Fruit fly (Drosophila melanogaster) whole organism, embryonic: ENCODE data around the gene mTerf3.

Experiments used
- Adf1 ChIP-seq: fragments of 200-800 bp; sonication (Bioruptor generic); IDR thresholded peaks from 2 replicates; pipeline ENCODE4 v1.3.6; 2022; ENCODE audit warnings: missing biosample characterization, missing genetic modification characterization
- B-H2 ChIP-seq: fragments of 200-800 bp; sonication (Bioruptor generic); optimal IDR thresholded peaks from 2 replicates; lab custom pipeline; 2018; ENCODE audit warnings: missing biosample characterization, mild to moderate bottlenecking, missing genetic modification characterization
- C15 ChIP-seq: fragments of 200-800 bp; sonication (Bioruptor generic); IDR thresholded peaks from 3 replicates; pipeline ENCODE4 v1.3.6; 2022; ENCODE audit warnings: missing biosample characterization, missing genetic modification characterization
- CG1024 ChIP-seq: fragments of 200-800 bp; sonication (Bioruptor generic); IDR thresholded peaks from 2 replicates; pipeline ENCODE4 v1.3.6; 2022; ENCODE audit warnings: missing biosample characterization, missing genetic modification characterization
- CG10654 ChIP-seq: fragments of 200-800 bp; sonication (Bioruptor generic); optimal IDR thresholded peaks from 2 replicates; lab custom pipeline; 2016; ENCODE audit warnings: missing biosample characterization, missing genetic modification characterization
- CG12236 ChIP-seq: fragments of 200-800 bp; sonication (Bioruptor generic); optimal IDR thresholded peaks from 2 replicates; lab custom pipeline; 2016; ENCODE audit warnings: missing biosample characterization, missing genetic modification characterization
- CG12769 ChIP-seq: fragments of 200-800 bp; sonication (Bioruptor generic); optimal IDR thresholded peaks from 2 replicates; lab custom pipeline; 2019; ENCODE audit warnings: missing biosample characterization, mild to moderate bottlenecking, missing genetic modification characterization, moderate library complexity
- CG13287 ChIP-seq: fragments of 200-800 bp; sonication (Bioruptor generic); IDR thresholded peaks from 2 replicates; pipeline ENCODE4 v1.3.6; 2022; ENCODE audit warnings: missing biosample characterization, missing genetic modification characterization; ENCODE audit not compliant: partially characterized antibody
- CG1529 ChIP-seq: fragments of 200-800 bp; sonication (Bioruptor generic); optimal IDR thresholded peaks from 3 replicates; lab custom pipeline; 2018; ENCODE audit warnings: missing biosample characterization, missing genetic modification characterization
- CG18599 ChIP-seq: fragments of 200-800 bp; sonication (Bioruptor generic); optimal IDR thresholded peaks from 3 replicates; lab custom pipeline; 2017; ENCODE audit warnings: missing biosample characterization, missing genetic modification characterization, mild to moderate bottlenecking, moderate library complexity, missing genetic modification reagents
- CG18619 ChIP-seq: fragments of 200-800 bp; sonication (Bioruptor generic); optimal IDR thresholded peaks from 3 replicates; lab custom pipeline; 2017; ENCODE audit warnings: missing biosample characterization, mild to moderate bottlenecking, missing genetic modification characterization
- CG2116 ChIP-seq: fragments of 200-800 bp; sonication (Bioruptor generic); optimal IDR thresholded peaks from 3 replicates; lab custom pipeline; 2018; ENCODE audit warnings: missing biosample characterization, mild to moderate bottlenecking, missing genetic modification characterization
- CG32532 ChIP-seq: fragments of 200-800 bp; sonication (Bioruptor generic); IDR thresholded peaks from 2 replicates; pipeline ENCODE4 v1.3.6; 2022; ENCODE audit warnings: missing biosample characterization, missing genetic modification characterization
- CG6683 ChIP-seq: fragments of 200-800 bp; sonication (Bioruptor generic); optimal IDR thresholded peaks from 2 replicates; lab custom pipeline; 2017; ENCODE audit warnings: missing biosample characterization, mild to moderate bottlenecking, missing genetic modification characterization, missing genetic modification reagents
- CG6791 ChIP-seq: fragments of 200-800 bp; sonication (Bioruptor generic); IDR thresholded peaks from 3 replicates; pipeline ENCODE4 v1.3.6; 2022; ENCODE audit warnings: missing biosample characterization, missing genetic modification characterization; ENCODE audit not compliant: partially characterized antibody
- CG9797 ChIP-seq: fragments of 200-800 bp; sonication (Bioruptor generic); optimal IDR thresholded peaks from 3 replicates; lab custom pipeline; 2018; ENCODE audit warnings: missing biosample characterization, mild to moderate bottlenecking, missing genetic modification characterization
- CG9932 ChIP-seq: fragments of 200-800 bp; sonication (Bioruptor generic); IDR thresholded peaks from 2 replicates; pipeline ENCODE4 v1.3.6; 2022; ENCODE audit warnings: missing biosample characterization, missing genetic modification characterization
- Dad ChIP-seq: fragments of 200-800 bp; sonication (Bioruptor generic); optimal IDR thresholded peaks from 3 replicates; lab custom pipeline; 2016; ENCODE audit warnings: missing biosample characterization, missing genetic modification characterization
- Dek ChIP-seq: fragments of 200-800 bp; sonication (Bioruptor generic); optimal IDR thresholded peaks from 3 replicates; lab custom pipeline; 2019; ENCODE audit warnings: missing biosample characterization, mild to moderate bottlenecking, missing genetic modification characterization, moderate library complexity
- Dp ChIP-seq: fragments of 200-800 bp; sonication (Bioruptor generic); optimal IDR thresholded peaks from 2 replicates; lab custom pipeline; 2018; ENCODE audit warnings: missing biosample characterization, mild to moderate bottlenecking, missing genetic modification characterization, moderate library complexity
- Ets65A ChIP-seq: fragments of 200-800 bp; sonication (Bioruptor generic); peaks from one replicate; lab custom pipeline; 2016; ENCODE audit warnings: missing biosample characterization, missing genetic modification characterization
- Med ChIP-seq: fragments of 200-800 bp; sonication (Bioruptor generic); peaks from one replicate; lab custom pipeline; 2016; ENCODE audit warnings: missing biosample characterization, missing genetic modification characterization, mild to moderate bottlenecking, inconsistent platforms, moderate library complexity
- NC2β ChIP-seq: fragments of 200-800 bp; sonication (Bioruptor generic); optimal IDR thresholded peaks from 2 replicates; lab custom pipeline; 2016; ENCODE audit warnings: missing biosample characterization, missing genetic modification characterization
- NFAT ChIP-seq: fragments of 200-800 bp; sonication (Bioruptor generic); IDR thresholded peaks from 2 replicates; pipeline ENCODE4 v1.3.6; 2022; ENCODE audit warnings: missing biosample characterization, missing genetic modification characterization
- Oaz ChIP-seq: fragments of 200-800 bp; sonication (Bioruptor generic); IDR thresholded peaks from 2 replicates; pipeline ENCODE4 v1.3.6; 2022; ENCODE audit warnings: missing biosample characterization, missing genetic modification characterization
- Opbp ChIP-seq: fragments of 200-800 bp; sonication (Bioruptor generic); IDR thresholded peaks from 3 replicates; pipeline ENCODE4 v1.3.6; 2022; ENCODE audit warnings: missing biosample characterization, missing genetic modification characterization; ENCODE audit not compliant: partially characterized antibody
- PHDP ChIP-seq: fragments of 200-800 bp; sonication (Bioruptor generic); optimal IDR thresholded peaks from 3 replicates; lab custom pipeline; 2018; ENCODE audit warnings: missing biosample characterization, mild to moderate bottlenecking, missing genetic modification characterization, moderate library complexity
- Pdp1 ChIP-seq, 2 experiments: fragments of 200-800 bp; sonication (Bioruptor generic); optimal IDR thresholded peaks; 3 replicates each; lab custom pipeline; 2016; ENCODE audit warnings: missing biosample characterization in 2 of 2, missing genetic modification characterization in 2 of 2, mild to moderate bottlenecking in 1 of 2, moderate library complexity in 1 of 2
- Side ChIP-seq: fragments of 200-800 bp; sonication (Bioruptor generic); optimal IDR thresholded peaks from 2 replicates; lab custom pipeline; 2016; ENCODE audit warnings: missing biosample characterization, missing genetic modification characterization
- chinmo ChIP-seq: fragments of 200-800 bp; sonication (Bioruptor generic); IDR thresholded peaks from 4 replicates; pipeline ENCODE4 v1.3.6; 2022; ENCODE audit warnings: missing biosample characterization, missing genetic modification characterization; ENCODE audit not compliant: partially characterized antibody
- crp ChIP-seq, 2 experiments: fragments of 200-800 bp; sonication (Bioruptor generic); optimal IDR thresholded peaks; 2 replicates in 1 of 2; 3 replicates in 1 of 2; lab custom pipeline; 2017; ENCODE audit warnings: missing biosample characterization in 2 of 2, missing genetic modification characterization in 2 of 2, mild to moderate bottlenecking in 1 of 2, moderate library complexity in 1 of 2
- cwo ChIP-seq: fragments of 200-800 bp; sonication (Bioruptor generic); optimal IDR thresholded peaks from 3 replicates; lab custom pipeline; 2017; ENCODE audit warnings: missing biosample characterization, missing genetic modification characterization, mild to moderate bottlenecking, moderate library complexity, missing genetic modification reagents
- fu2 ChIP-seq: fragments of 200-800 bp; sonication (Bioruptor generic); optimal IDR thresholded peaks from 2 replicates; lab custom pipeline; 2016; ENCODE audit warnings: missing biosample characterization, missing genetic modification characterization
- gce ChIP-seq: fragments of 200-800 bp; sonication (Bioruptor generic); IDR thresholded peaks from 3 replicates; pipeline ENCODE4 v1.3.6; 2022; ENCODE audit warnings: missing biosample characterization, missing genetic modification characterization
- gcm ChIP-seq: fragments of 200-800 bp; sonication (Bioruptor generic); optimal IDR thresholded peaks from 2 replicates; lab custom pipeline; 2019; ENCODE audit warnings: missing biosample characterization, mild to moderate bottlenecking, missing genetic modification characterization, moderate library complexity
- grn ChIP-seq: fragments of 200-800 bp; sonication (Bioruptor generic); optimal IDR thresholded peaks from 3 replicates; lab custom pipeline; 2017; ENCODE audit warnings: missing biosample characterization, missing genetic modification characterization
- kay ChIP-seq: fragments of 200-800 bp; sonication (Bioruptor generic); optimal IDR thresholded peaks from 2 replicates; lab custom pipeline; 2016; ENCODE audit warnings: missing biosample characterization, missing genetic modification characterization
- lbe ChIP-seq: fragments of 200-800 bp; sonication (Bioruptor generic); optimal IDR thresholded peaks from 2 replicates; lab custom pipeline; 2016; ENCODE audit warnings: missing biosample characterization, mild to moderate bottlenecking, missing genetic modification characterization
- maf-S ChIP-seq: fragments of 200-800 bp; sonication (Bioruptor generic); optimal IDR thresholded peaks from 2 replicates; lab custom pipeline; 2016; ENCODE audit warnings: missing biosample characterization, missing genetic modification characterization
- mam ChIP-seq: fragments of 200-800 bp; sonication (Bioruptor generic); optimal IDR thresholded peaks from 3 replicates; lab custom pipeline; 2016; ENCODE audit warnings: missing biosample characterization, missing genetic modification characterization
- mirr ChIP-seq: fragments of 200-800 bp; sonication (Bioruptor generic); optimal IDR thresholded peaks from 3 replicates; lab custom pipeline; 2018; ENCODE audit warnings: missing biosample characterization, mild to moderate bottlenecking, missing genetic modification characterization
- pnt ChIP-seq: fragments of 200-800 bp; sonication (Bioruptor generic); optimal IDR thresholded peaks from 3 replicates; lab custom pipeline; 2016; ENCODE audit warnings: missing biosample characterization, missing genetic modification characterization
- stc ChIP-seq: fragments of 200-800 bp; sonication (Bioruptor generic); IDR thresholded peaks from 2 replicates; pipeline ENCODE4 v1.3.6; 2022; ENCODE audit warnings: missing biosample characterization, missing genetic modification characterization
- stwl ChIP-seq: fragments of 200-800 bp; sonication (Bioruptor generic); optimal IDR thresholded peaks from 3 replicates; lab custom pipeline; 2018; ENCODE audit warnings: missing biosample characterization, mild to moderate bottlenecking, missing genetic modification characterization, moderate library complexity
- sug ChIP-seq: fragments of 200-800 bp; optimal IDR thresholded peaks from 2 replicates; lab custom pipeline; 2019; ENCODE audit warnings: missing biosample characterization, mild to moderate bottlenecking, missing genetic modification characterization, moderate library complexity
- tll ChIP-seq, 2 experiments: fragments of 200-800 bp in 1 of 2; fragments of >200 bp in 1 of 2; sonication (Bioruptor generic) in 1 of 2; optimal IDR thresholded peaks; 2 replicates each; lab custom pipeline; 2017 to 2019; ENCODE audit warnings: missing biosample characterization in 2 of 2, missing genetic modification characterization in 2 of 2, mild to moderate bottlenecking in 1 of 2, moderate library complexity in 1 of 2
- toy ChIP-seq: fragments of 200-800 bp; sonication (Bioruptor generic); IDR thresholded peaks from 2 replicates; pipeline ENCODE4 v1.3.6; 2022; ENCODE audit warnings: missing biosample characterization, missing genetic modification characterization
- ttk ChIP-seq: fragments of 200-800 bp; sonication (Bioruptor generic); IDR thresholded peaks from 2 replicates; pipeline ENCODE4 v2.1.2; 2022; ENCODE audit warnings: missing biosample characterization, missing genetic modification characterization
- zfh1 ChIP-seq: fragments of 200-800 bp; sonication (Bioruptor generic); IDR thresholded peaks from 3 replicates; pipeline ENCODE4 v1.3.6; 2022; ENCODE audit warnings: missing biosample characterization, missing genetic modification characterization

Gene mTerf3

dm6 chr3L:20531257-20531656 lies 10.7 kb upstream of the mTerf3 start:
- TF ChIP-seq Oaz (GFP tag; lab: Robert Waterston, UW) (no peak), NFAT (GFP tag; lab: Robert Waterston, UW) (no peak), CG1529 (no peak), CG9797 (GFP tag; lab: Kevin White, UChicago) (no peak), PHDP (tag; lab: Kevin White, UChicago) (no peak), CG1024 (GFP tag; lab: Robert Waterston, UW) (no peak), ttk (GFP tag; lab: Robert Waterston, UW) (no peak), CG18619 (GFP tag; lab: Kevin White, UChicago) (no peak), sug (tag; lab: Kevin White, UChicago) (no peak), Pdp1 (GFP tag; optimal IDR thresholded peaks at IDR 0.05; lab: Kevin White, UChicago) (peak in 1 of 2 experiments; percentile 39), fu2 (GFP tag; lab: Kevin White, UChicago) (no peak), stc (no peak), CG9932 (GFP tag; lab: Robert Waterston, UW) (no peak), mam (no peak), CG12236 (GFP tag; lab: Kevin White, UChicago) (no peak), Dek (tag; lab: Kevin White, UChicago) (no peak), gcm (GFP tag; lab: Kevin White, UChicago) (peak; percentile 29), crp (GFP tag; optimal IDR thresholded peaks at IDR 0.05; lab: Kevin White, UChicago) (no peak), CG6683 (GFP tag; lab: Kevin White, UChicago) (no peak), tll (GFP tag; optimal IDR thresholded peaks at IDR 0.05; lab: Kevin White, UChicago) (no peak), CG13287 (no peak), lbe (GFP tag; lab: Kevin White, UChicago) (no peak), maf-S (no peak), Ets65A (peak; percentile 2), CG10654 (GFP tag; lab: Kevin White, UChicago) (no peak), CG12769 (no peak), Side (GFP tag; lab: Kevin White, UChicago) (no peak), pnt (GFP tag; lab: Kevin White, UChicago) (no peak), NC2β (GFP tag; lab: Kevin White, UChicago) (no peak), CG6791 (GFP tag; lab: Robert Waterston, UW) (peak; percentile 57; the same call in 1 of the 3 replicates), chinmo (GFP tag; lab: Robert Waterston, UW) (0 out of 4 replicates have a peak, but pooled peaks have one; percentile 46), zfh1 (GFP tag; lab: Robert Waterston, UW) (no peak), CG32532 (GFP tag; lab: Robert Waterston, UW) (peak; percentile 36; the same call in 1 of the 2 replicates), B-H2 (no peak), gce (no peak), Dp (GFP tag; lab: Kevin White, UChicago) (no peak), Adf1 (GFP tag; lab: Robert Waterston, UW) (no peak)

DNA sequence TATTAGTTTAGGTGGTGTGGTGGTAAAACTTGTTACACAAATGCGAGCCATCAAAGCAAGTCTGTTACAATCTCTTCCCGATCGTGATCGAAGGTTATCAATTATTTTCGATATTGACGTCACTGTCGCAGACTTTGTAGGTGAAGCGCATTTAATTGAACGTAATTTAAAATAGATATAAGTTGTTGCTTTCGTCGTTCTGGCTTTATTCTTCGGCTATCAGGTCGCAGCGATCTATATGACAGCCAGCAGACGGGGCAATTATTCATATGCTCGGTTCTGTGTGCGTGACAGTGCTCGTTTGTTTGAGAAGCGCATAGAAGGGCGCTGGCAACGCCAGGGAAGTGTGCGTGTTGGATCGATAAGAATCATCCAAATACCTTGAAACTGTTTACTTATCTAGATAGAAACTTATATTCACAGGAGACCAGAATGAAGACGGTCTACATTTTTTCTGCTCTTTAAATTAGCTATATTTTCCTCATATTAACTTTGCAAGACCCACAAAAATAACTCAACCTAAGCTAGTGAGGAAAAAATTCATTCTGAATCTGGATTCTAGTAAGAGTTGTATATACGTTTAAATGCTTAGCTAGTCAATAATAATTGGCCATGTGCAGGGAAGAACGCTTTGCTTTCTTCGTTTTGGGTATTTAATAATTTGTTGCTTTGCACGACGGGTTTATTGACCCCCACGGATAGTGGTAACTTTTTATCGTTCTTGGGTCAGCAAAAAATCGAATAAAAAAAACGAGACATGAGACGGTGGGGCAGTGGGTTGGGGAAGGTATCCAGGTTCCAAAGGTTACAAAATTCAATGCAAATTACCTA lies 10.0 kb upstream of the mTerf3 start:
- TF ChIP-seq Pdp1 (GFP tag; optimal IDR thresholded peaks at IDR 0.05; lab: Kevin White, UChicago) (peak in 1 of 2 experiments; percentile 18), CG2116 (GFP tag; lab: Kevin White, UChicago) (peak; percentile 16), kay (GFP tag; lab: Kevin White, UChicago) (no peak), Ets65A (peak; percentile 60), stwl (tag; lab: Kevin White, UChicago) (peak; percentile 53), grn (GFP tag; lab: Kevin White, UChicago) (peak; percentile 63), Med (GFP tag; lab: Kevin White, UChicago) (peak; percentile 66), toy (no peak), Dad (no peak), CG6791 (GFP tag; lab: Robert Waterston, UW) (0 out of 3 replicates have a peak, but pooled peaks have one; percentile 9), C15 (0 out of 3 replicates have a peak, but pooled peaks have one; percentile 22), CG18599 (GFP tag; lab: Kevin White, UChicago) (no peak), mirr (GFP tag; lab: Kevin White, UChicago) (peak; percentile 8), Opbp (GFP tag; lab: Robert Waterston, UW) (0 out of 3 replicates have a peak, but pooled peaks have one; percentile 31), cwo (GFP tag; lab: Kevin White, UChicago) (no peak)
